Worm (Caenorhabditis elegans) whole organism, L4 larva: ENCODE measurements around the gene R13A5.11.

Source experiments
- F10B5.3 ChIP-seq: sonication (generic microtip); optimal IDR thresholded peaks from 2 replicates; lab custom pipeline; 2016; ENCODE audit warnings: mild to moderate bottlenecking, missing genetic modification characterization, missing compliant biosample characterization
- F26F4.8 ChIP-seq: fragments of 200-800 bp; sonication (Bioruptor generic); conservative IDR thresholded peaks from 2 replicates; pipeline ENCODE4 v1.3.6; 2022; ENCODE audit warnings: missing genetic modification characterization, missing compliant biosample characterization
- F37D6.2 ChIP-seq: sonication (generic microtip); optimal IDR thresholded peaks from 2 replicates; lab custom pipeline; 2016; ENCODE audit warnings: mild to moderate bottlenecking, missing genetic modification characterization, missing compliant biosample characterization
- T26A8.4 ChIP-seq: fragments of 200-800 bp; sonication (Bioruptor generic); IDR thresholded peaks from 2 replicates; pipeline ENCODE4 v1.3.6; 2022; ENCODE audit warnings: missing genetic modification characterization, missing compliant biosample characterization
- Y48G9A.11 ChIP-seq: fragments of 200-800 bp; sonication (Bioruptor generic); IDR thresholded peaks from 2 replicates; pipeline ENCODE4 v1.3.6; 2022; ENCODE audit warnings: missing genetic modification reagents, missing genetic modification characterization, missing compliant biosample characterization
- Y75B8A.6 ChIP-seq: fragments of 200-800 bp; sonication (Bioruptor generic); IDR thresholded peaks from 2 replicates; pipeline ENCODE4 v1.3.6; 2022; ENCODE audit warnings: missing genetic modification reagents, missing genetic modification characterization, missing compliant biosample characterization
- ZK337.2 ChIP-seq: fragments of 200-800 bp; sonication (Bioruptor generic); IDR thresholded peaks from 2 replicates; pipeline ENCODE4 v1.3.6; 2022; ENCODE audit warnings: missing genetic modification reagents, missing genetic modification characterization, missing compliant biosample characterization
- ama-1 ChIP-seq: fragments of 150-350 bp; optimal IDR thresholded peaks from 2 replicates; lab custom pipeline; 2014; ENCODE audit warnings: inconsistent platforms, mixed read lengths
- arid-1 ChIP-seq: fragments of 200-800 bp; sonication (Bioruptor generic); conservative IDR thresholded peaks from 2 replicates; pipeline ENCODE4 v1.3.6; 2022; ENCODE audit warnings: missing genetic modification reagents, missing genetic modification characterization, missing compliant biosample characterization
- ceh-28 ChIP-seq: fragments of 150-350 bp; optimal IDR thresholded peaks from 2 replicates; lab custom pipeline; 2014; ENCODE audit warnings: missing biosample characterization, missing genetic modification reagents, missing genetic modification characterization
- ceh-44 ChIP-seq: fragments of 200-800 bp; sonication (Bioruptor generic); IDR thresholded peaks from 2 replicates; pipeline ENCODE4 v1.3.6; 2022; ENCODE audit warnings: missing genetic modification reagents, missing genetic modification characterization, missing compliant biosample characterization
- ctbp-1 ChIP-seq: fragments of 200-800 bp; sonication (Bioruptor generic); IDR thresholded peaks from 2 replicates; pipeline ENCODE4 v1.3.6; 2022; ENCODE audit warnings: missing genetic modification reagents, missing genetic modification characterization, missing compliant biosample characterization
- daf-16 ChIP-seq, 3 experiments: sonication (generic microtip); optimal IDR thresholded peaks; 2 replicates each; lab custom pipeline; 2016 to 2017; ENCODE audit warnings: missing genetic modification characterization in 3 of 3, missing genetic modification reagents in 3 of 3, mild to moderate bottlenecking in 2 of 3, missing compliant biosample characterization in 2 of 3, missing biosample characterization in 1 of 3, moderate library complexity in 1 of 3
- dmd-6 ChIP-seq: fragments of 200-800 bp; sonication (Bioruptor generic); IDR thresholded peaks from 2 replicates; pipeline ENCODE4 v1.3.6; 2022; ENCODE audit warnings: missing genetic modification reagents, missing genetic modification characterization, missing compliant biosample characterization
- dpl-1 ChIP-seq: fragments of 150-350 bp; optimal IDR thresholded peaks from 2 replicates; lab custom pipeline; 2014; ENCODE audit warnings: missing biosample characterization, missing genetic modification reagents, missing genetic modification characterization
- duxl-1 ChIP-seq: sonication (generic microtip); optimal IDR thresholded peaks from 2 replicates; lab custom pipeline; 2016; ENCODE audit warnings: mild to moderate bottlenecking, missing genetic modification characterization, moderate library complexity, missing compliant biosample characterization; ENCODE audit not compliant: poor library complexity
- dve-1 ChIP-seq: sonication (generic microtip); optimal IDR thresholded peaks from 2 replicates; lab custom pipeline; 2017; ENCODE audit warnings: antibody characterized with exemption, mild to moderate bottlenecking, missing genetic modification characterization, missing compliant biosample characterization; ENCODE audit not compliant: insufficient read depth
- egl-27 ChIP-seq: sonication (generic microtip); optimal IDR thresholded peaks from 3 replicates; lab custom pipeline; 2017; ENCODE audit warnings: missing biosample characterization, missing genetic modification reagents, missing genetic modification characterization
- fkh-10 ChIP-seq: fragments of 150-350 bp; optimal IDR thresholded peaks from 2 replicates; lab custom pipeline; 2014; ENCODE audit warnings: missing biosample characterization, missing genetic modification reagents, missing genetic modification characterization
- gei-8 ChIP-seq: fragments of 200-800 bp; sonication (Bioruptor generic); optimal IDR thresholded peaks from 2 replicates; lab custom pipeline; 2018; ENCODE audit warnings: mild to moderate bottlenecking, missing genetic modification characterization, missing compliant biosample characterization
- hif-1 ChIP-seq, 2 experiments: sonication (generic microtip); optimal IDR thresholded peaks; 2 replicates each; lab custom pipeline; 2016 to 2017; ENCODE audit warnings: missing compliant biosample characterization in 2 of 2, missing genetic modification characterization in 2 of 2, missing genetic modification reagents in 2 of 2, missing genotype in 2 of 2, mild to moderate bottlenecking in 1 of 2
- hmg-1.1 ChIP-seq: fragments of 200-800 bp; sonication (Bioruptor generic); IDR thresholded peaks from 2 replicates; pipeline ENCODE4 v1.3.6; 2022; ENCODE audit warnings: missing genetic modification reagents, missing genetic modification characterization, missing compliant biosample characterization
- lin-1 ChIP-seq: fragments of 200-800 bp; sonication (Bioruptor generic); IDR thresholded peaks from 2 replicates; pipeline ENCODE4 v1.3.6; 2022; ENCODE audit warnings: missing genetic modification reagents, missing genetic modification characterization, missing compliant biosample characterization
- lin-13 ChIP-seq: fragments of 150-350 bp; optimal IDR thresholded peaks from 2 replicates; lab custom pipeline; 2014; ENCODE audit warnings: missing biosample characterization, missing genetic modification reagents, missing genetic modification characterization
- lin-29 ChIP-seq: fragments of 200-800 bp; sonication (Bioruptor generic); IDR thresholded peaks from 2 replicates; pipeline ENCODE4 v1.3.6; 2022; ENCODE audit warnings: missing genetic modification reagents, missing genetic modification characterization, missing compliant biosample characterization
- lin-39 ChIP-seq: fragments of 150-350 bp; optimal IDR thresholded peaks from 2 replicates; lab custom pipeline; 2014; ENCODE audit warnings: missing biosample characterization, missing genetic modification reagents, missing genetic modification characterization
- lsy-2 ChIP-seq, 2 experiments: fragments of 150-350 bp in 1 of 2; sonication (generic microtip) in 1 of 2; optimal IDR thresholded peaks; 2 replicates each; lab custom pipeline; 2014 to 2017; ENCODE audit warnings: missing biosample characterization in 2 of 2, missing genetic modification characterization in 2 of 2
- mdl-1 ChIP-seq, 2 experiments: fragments of 150-350 bp in 1 of 2; sonication (generic microtip) in 1 of 2; optimal IDR thresholded peaks; 2 replicates each; lab custom pipeline; 2014 to 2017; ENCODE audit warnings: missing biosample characterization in 2 of 2, missing genetic modification characterization in 2 of 2
- mdt-29 ChIP-seq: fragments of 200-800 bp; sonication (Bioruptor generic); IDR thresholded peaks from 2 replicates; pipeline ENCODE4 v1.3.6; 2022; ENCODE audit warnings: missing genetic modification reagents, missing genetic modification characterization, missing compliant biosample characterization
- mes-2 ChIP-seq: sonication (generic microtip); optimal IDR thresholded peaks from 2 replicates; lab custom pipeline; 2016; ENCODE audit warnings: missing genotype, mild to moderate bottlenecking, missing genetic modification characterization, missing compliant biosample characterization; ENCODE audit not compliant: poor library complexity, severe bottlenecking
- mxl-2 ChIP-seq: fragments of 200-800 bp; sonication (Bioruptor generic); conservative IDR thresholded peaks from 2 replicates; pipeline ENCODE4 v1.3.6; 2022; ENCODE audit warnings: missing genetic modification reagents, missing genetic modification characterization, missing compliant biosample characterization
- nhr-10 ChIP-seq: fragments of 150-350 bp; optimal IDR thresholded peaks from 2 replicates; lab custom pipeline; 2014; ENCODE audit warnings: missing biosample characterization, missing genetic modification characterization
- nhr-102 ChIP-seq: sonication (generic microtip); optimal IDR thresholded peaks from 2 replicates; lab custom pipeline; 2016; ENCODE audit warnings: mild to moderate bottlenecking, missing genetic modification characterization, moderate library complexity, missing compliant biosample characterization
- nhr-11 ChIP-seq: fragments of 150-350 bp; optimal IDR thresholded peaks from 2 replicates; lab custom pipeline; 2014; ENCODE audit warnings: missing biosample characterization, missing genetic modification characterization
- nhr-25 ChIP-seq: sonication (generic microtip); optimal IDR thresholded peaks from 2 replicates; lab custom pipeline; 2017; ENCODE audit warnings: missing genetic modification characterization, mild to moderate bottlenecking, missing compliant biosample characterization, antibody characterized with exemption, moderate library complexity, borderline replicate concordance; ENCODE audit not compliant: insufficient read depth
- nhr-28 ChIP-seq: fragments of 150-350 bp; optimal IDR thresholded peaks from 2 replicates; lab custom pipeline; 2014; ENCODE audit warnings: missing biosample characterization, missing genetic modification characterization
- nhr-41 ChIP-seq: fragments of 200-800 bp; sonication (Bioruptor generic); IDR thresholded peaks from 2 replicates; pipeline ENCODE4 v1.3.6; 2022; ENCODE audit warnings: missing genetic modification reagents, missing genetic modification characterization, missing compliant biosample characterization
- nhr-77 ChIP-seq: fragments of 150-350 bp; optimal IDR thresholded peaks from 2 replicates; lab custom pipeline; 2014; ENCODE audit warnings: missing biosample characterization, missing genetic modification characterization
- pha-4 ChIP-seq, 2 experiments: fragments of 150-350 bp in 1 of 2; fragments of 200-800 bp in 1 of 2; sonication (Bioruptor generic) in 1 of 2; IDR thresholded peaks in 1 of 2; optimal IDR thresholded peaks in 1 of 2; 2 replicates each; pipeline versions ENCODE4 v1.3.6 to Lab custom; 2014 to 2022; ENCODE audit warnings: missing genetic modification characterization in 2 of 2, missing genetic modification reagents in 2 of 2, missing biosample characterization in 1 of 2, missing compliant biosample characterization in 1 of 2
- pqm-1 ChIP-seq: sonication (generic microtip); optimal IDR thresholded peaks from 2 replicates; lab custom pipeline; 2017; ENCODE audit warnings: missing biosample characterization, missing genetic modification characterization
- saeg-2 ChIP-seq: fragments of 200-800 bp; sonication (Bioruptor generic); IDR thresholded peaks from 2 replicates; pipeline ENCODE4 v1.3.6; 2022; ENCODE audit warnings: missing genetic modification reagents, missing genetic modification characterization, missing compliant biosample characterization
- sdz-12 ChIP-seq: fragments of 200-800 bp; sonication (Bioruptor generic); optimal IDR thresholded peaks from 2 replicates; lab custom pipeline; 2018; ENCODE audit warnings: mild to moderate bottlenecking, missing genetic modification characterization, missing compliant biosample characterization
- skn-1 ChIP-seq: fragments of 150-350 bp; optimal IDR thresholded peaks from 2 replicates; lab custom pipeline; 2014; ENCODE audit warnings: missing biosample characterization, missing genetic modification characterization
- spr-1 ChIP-seq: sonication (generic microtip); optimal IDR thresholded peaks from 2 replicates; lab custom pipeline; 2016; ENCODE audit warnings: mild to moderate bottlenecking, missing genetic modification characterization, missing compliant biosample characterization
- spr-3 ChIP-seq: fragments of 200-800 bp; sonication (Bioruptor generic); optimal IDR thresholded peaks from 2 replicates; lab custom pipeline; 2018; ENCODE audit warnings: mild to moderate bottlenecking, missing genetic modification characterization, missing compliant biosample characterization
- zip-11 ChIP-seq: fragments of 200-800 bp; sonication (Bioruptor generic); IDR thresholded peaks from 2 replicates; pipeline ENCODE4 v1.3.6; 2022; ENCODE audit warnings: missing genetic modification characterization, missing compliant biosample characterization
- ztf-7 ChIP-seq: fragments of 150-350 bp; optimal IDR thresholded peaks from 2 replicates; lab custom pipeline; 2014; ENCODE audit warnings: missing biosample characterization, missing genetic modification characterization

R13A5.11 gene

DNA sequence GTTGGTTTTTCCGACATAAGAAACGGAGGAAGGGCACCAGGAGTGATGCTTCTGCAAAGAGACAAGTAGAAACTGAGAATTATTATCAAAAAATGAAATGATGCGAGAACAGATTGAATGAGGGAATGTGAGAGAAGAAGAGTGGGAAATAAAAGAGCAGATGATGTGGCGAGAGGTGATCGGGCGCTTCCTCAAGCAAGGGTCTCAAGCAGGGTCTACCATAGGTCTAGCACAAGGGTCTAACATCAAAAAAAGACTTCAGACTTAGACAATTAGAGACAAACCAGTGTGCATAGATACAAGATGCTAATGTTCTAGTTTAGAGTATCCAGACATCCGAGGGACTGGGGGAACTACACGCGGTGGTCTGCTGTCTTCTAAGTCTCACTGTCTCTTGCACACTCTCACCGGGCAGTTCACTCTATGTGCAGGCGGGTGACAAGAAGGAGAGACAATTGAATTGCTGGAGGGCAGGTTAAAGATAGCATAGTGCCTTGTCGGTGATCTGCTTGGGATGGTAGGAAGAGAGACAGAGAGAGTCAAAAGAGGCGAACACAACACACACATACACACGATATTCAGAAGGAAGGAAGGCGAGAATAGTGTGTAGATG, 22.9 kb downstream of the R13A5.11 start, which contains the start of gene R13A5.7:
Gene R13A5.7 (minus strand): TSS at position 51 of the 613 bp plus-strand sequence.
- TF ChIP-seq skn-1 (tag; lab: Kevin White, UChicago) (no peak), dpl-1 (GFP tag; lab: Kevin White, UChicago) (peak; percentile 48), nhr-11 (tag; lab: Kevin White, UChicago) (peak; percentile 74), saeg-2 (GFP tag; lab: Robert Waterston, UW) (0 out of 2 replicates have a peak, but pooled peaks have one; percentile 20), Y48G9A.11 (GFP tag; lab: Robert Waterston, UW) (no peak), mxl-2 (GFP tag; lab: Robert Waterston, UW) (no peak), pha-4 (GFP tag; IDR thresholded peaks at IDR 0.05; lab: Robert Waterston, UW) (no peak), pha-4 (tag; optimal IDR thresholded peaks at IDR 0.05; lab: Kevin White, UChicago) (peak; percentile 39), ceh-28 (tag; lab: Kevin White, UChicago) (no peak), nhr-25 (tag; lab: Kevin White, UChicago) (peak; percentile 70), mes-2 (tag; lab: Kevin White, UChicago) (peak; percentile 69), duxl-1 (peak; percentile 22), nhr-41 (GFP tag; lab: Robert Waterston, UW) (0 out of 2 replicates have a peak, but pooled peaks have one; percentile 25), nhr-28 (tag; lab: Kevin White, UChicago) (peak; percentile 90), dmd-6 (peak; percentile 77), sdz-12 (GFP tag; lab: Kevin White, UChicago) (no peak), nhr-77 (peak; percentile 67), egl-27 (tag; lab: Kevin White, UChicago) (no peak), ZK337.2 (GFP tag; lab: Robert Waterston, UW) (no peak), ceh-44 (GFP tag; lab: Robert Waterston, UW) (0 out of 2 replicates have a peak, but pooled peaks have one; percentile 38), nhr-102 (tag; lab: Kevin White, UChicago) (peak; percentile 68), spr-1 (tag; lab: Kevin White, UChicago) (peak; percentile 15), lin-29 (GFP tag; lab: Robert Waterston, UW) (no peak), mdt-29 (GFP tag; lab: Robert Waterston, UW) (0 out of 2 replicates have a peak, but pooled peaks have one; percentile 35), daf-16 (GFP tag; optimal IDR thresholded peaks at IDR 0.05; lab: Kevin White, UChicago) (peak in 1 of 2 experiments; percentile 23), daf-16 (tag; optimal IDR thresholded peaks at IDR 0.05; lab: Kevin White, UChicago) (peak; percentile 80), lin-39 (no peak), mdl-1 (tag; optimal IDR thresholded peaks at IDR 0.05; lab: Kevin White, UChicago) (peak; percentile 95 to 96), Y75B8A.6 (no peak), fkh-10 (peak; percentile 66), ctbp-1 (GFP tag; lab: Robert Waterston, UW) (peak; percentile 63; the same call in 1 of the 2 replicates), zip-11 (GFP tag; lab: Robert Waterston, UW) (no peak), spr-3 (no peak), lin-1 (0 out of 2 replicates have a peak, but pooled peaks have one; percentile 35), hmg-1.1 (GFP tag; lab: Robert Waterston, UW) (peak; percentile 89), T26A8.4 (GFP tag; lab: Robert Waterston, UW) (no peak; the same call in 1 of the 2 replicates), lin-13 (peak; percentile 54), F37D6.2 (tag; lab: Kevin White, UChicago) (peak; percentile 31), arid-1 (GFP tag; lab: Robert Waterston, UW) (peak; percentile 75; the same call in 1 of the 2 replicates), ama-1 (lab: Kevin White, UChicago) (no peak), ztf-7 (no peak), nhr-10 (tag; lab: Kevin White, UChicago) (no peak), pqm-1 (tag; lab: Kevin White, UChicago) (peak; percentile 27), F10B5.3 (tag; lab: Kevin White, UChicago) (peak; percentile 35), F26F4.8 (GFP tag; lab: Robert Waterston, UW) (no peak), lsy-2 (tag; optimal IDR thresholded peaks at IDR 0.05; lab: Kevin White, UChicago) (peak; percentile 85 to 86), hif-1 (tag; optimal IDR thresholded peaks at IDR 0.05; lab: Kevin White, UChicago) (peak in 1 of 2 experiments; percentile 36), gei-8 (GFP tag; lab: Kevin White, UChicago) (peak; percentile 48), dve-1 (tag; lab: Kevin White, UChicago) (peak; percentile 88)
